Fruit fly (Drosophila melanogaster): Measurements from ENCODE around the gene msd5.

dm6 chr3L:1364368-1364767, 31.4 kb upstream of the msd5 start:
- TF ChIP-seq knrl (GFP tag; IDR thresholded peaks at IDR 0.05; ENCODE audit: partially characterized antibody) (no peak), pum (GFP tag; optimal IDR thresholded peaks at IDR 0.05) (no peak), Usf (GFP tag; optimal IDR thresholded peaks at IDR 0.05) (no peak), hb (GFP tag; IDR thresholded peaks at IDR 0.05; ENCODE audit: partially characterized antibody) (no peak), CG2116 (GFP tag; optimal IDR thresholded peaks at IDR 0.05) (no peak), lov (optimal IDR thresholded peaks at IDR 0.05) (no peak), lov (GFP tag; IDR thresholded peaks at IDR 0.05) (no peak), jing (GFP tag; optimal IDR thresholded peaks at IDR 0.05) (no peak), Ets97D (GFP tag; optimal IDR thresholded peaks at IDR 0.05) (no peak), Dll (GFP tag; IDR thresholded peaks at IDR 0.05; ENCODE audit: partially characterized antibody) (no peak), CG2712 (tag; optimal IDR thresholded peaks at IDR 0.05) (no peak), CG11085 (GFP tag; IDR thresholded peaks at IDR 0.05) (no peak), CG7786 (GFP tag; optimal IDR thresholded peaks at IDR 0.05) (no peak)

All from whole organism, embryonic.